Fruit fly (Drosophila melanogaster) whole organism, embryonic: ENCODE data around the gene Acat1.

Source experiments
- ATbp ChIP-seq: fragments of 200-800 bp; sonication (Bioruptor generic); optimal IDR thresholded peaks from 2 replicates; lab custom pipeline; 2017; ENCODE audit warnings: missing biosample characterization, mild to moderate bottlenecking, missing genetic modification characterization, missing genetic modification reagents
- Antp ChIP-seq: fragments of 200-800 bp; sonication (Bioruptor generic); optimal IDR thresholded peaks from 3 replicates; lab custom pipeline; 2016; ENCODE audit warnings: missing biosample characterization, missing genetic modification characterization
- CG13287 ChIP-seq: fragments of 200-800 bp; sonication (Bioruptor generic); IDR thresholded peaks from 2 replicates; pipeline ENCODE4 v1.3.6; 2022; ENCODE audit warnings: missing biosample characterization, missing genetic modification characterization; ENCODE audit not compliant: partially characterized antibody
- CG1603 ChIP-seq: fragments of 200-800 bp; sonication (Bioruptor generic); optimal IDR thresholded peaks from 2 replicates; lab custom pipeline; 2019; ENCODE audit warnings: missing biosample characterization, mild to moderate bottlenecking, missing genetic modification characterization, moderate library complexity
- CG1647 ChIP-seq: fragments of 200-800 bp; sonication (Bioruptor generic); optimal IDR thresholded peaks from 3 replicates; lab custom pipeline; 2016; ENCODE audit warnings: missing biosample characterization, missing genetic modification characterization
- CG18599 ChIP-seq: fragments of 200-800 bp; sonication (Bioruptor generic); optimal IDR thresholded peaks from 3 replicates; lab custom pipeline; 2017; ENCODE audit warnings: missing biosample characterization, missing genetic modification characterization, mild to moderate bottlenecking, moderate library complexity, missing genetic modification reagents
- CG2116 ChIP-seq: fragments of 200-800 bp; sonication (Bioruptor generic); optimal IDR thresholded peaks from 3 replicates; lab custom pipeline; 2018; ENCODE audit warnings: missing biosample characterization, mild to moderate bottlenecking, missing genetic modification characterization
- CG2120 ChIP-seq: fragments of 200-800 bp; sonication (Bioruptor generic); optimal IDR thresholded peaks from 3 replicates; lab custom pipeline; 2016; ENCODE audit warnings: missing biosample characterization, missing genetic modification characterization
- CG30431 ChIP-seq: fragments of 200-800 bp; sonication (Bioruptor generic); optimal IDR thresholded peaks from 2 replicates; lab custom pipeline; 2017; ENCODE audit warnings: missing biosample characterization, missing genetic modification characterization
- CG6272 ChIP-seq: fragments of 200-800 bp; sonication (Bioruptor generic); IDR thresholded peaks from 2 replicates; pipeline ENCODE4 v1.3.6; 2022; ENCODE audit warnings: missing biosample characterization, missing genetic modification characterization
- CG7556 ChIP-seq: fragments of 200-800 bp; sonication (Bioruptor generic); optimal IDR thresholded peaks from 2 replicates; lab custom pipeline; 2017; ENCODE audit warnings: missing biosample characterization, mild to moderate bottlenecking, missing genetic modification characterization
- CG8290 ChIP-seq, 3 experiments: fragments of 200-800 bp; sonication (Bioruptor generic); optimal IDR thresholded peaks; 2 replicates each; lab custom pipeline; 2016 to 2019; ENCODE audit warnings: missing biosample characterization in 3 of 3, missing genetic modification characterization in 3 of 3, mild to moderate bottlenecking in 2 of 3, moderate library complexity in 1 of 3
- CG8478 ChIP-seq: fragments of >200 bp; optimal IDR thresholded peaks from 2 replicates; lab custom pipeline; 2018
- CG8765 ChIP-seq: fragments of 200-800 bp; sonication (Bioruptor generic); IDR thresholded peaks from 2 replicates; pipeline ENCODE4 v1.3.6; 2022; ENCODE audit warnings: missing biosample characterization, missing genetic modification characterization
- CG8944 ChIP-seq: fragments of 200-800 bp; sonication (Bioruptor generic); optimal IDR thresholded peaks from 3 replicates; lab custom pipeline; 2016; ENCODE audit warnings: missing biosample characterization, missing genetic modification characterization
- CG9215 ChIP-seq: fragments of 200-800 bp; sonication (Bioruptor generic); IDR thresholded peaks from 2 replicates; pipeline ENCODE4 v1.3.6; 2022; ENCODE audit warnings: missing biosample characterization, missing genetic modification characterization
- CG9437 ChIP-seq: fragments of 200-800 bp; sonication (Bioruptor generic); optimal IDR thresholded peaks from 2 replicates; lab custom pipeline; 2018; ENCODE audit warnings: missing biosample characterization, mild to moderate bottlenecking, missing genetic modification characterization
- CTCF ChIP-seq: fragments of 200-800 bp; sonication (Bioruptor generic); optimal IDR thresholded peaks from 2 replicates; lab custom pipeline; 2017; ENCODE audit warnings: missing biosample characterization, mild to moderate bottlenecking, missing genetic modification characterization, moderate library complexity
- Deaf1 ChIP-seq: fragments of 200-800 bp; optimal IDR thresholded peaks from 3 replicates; lab custom pipeline; 2019; ENCODE audit warnings: missing biosample characterization, mild to moderate bottlenecking, missing genetic modification characterization, moderate library complexity
- Eip74EF ChIP-seq, 2 experiments: fragments of 200-800 bp in 1 of 2; fragments of >200 bp in 1 of 2; sonication (Bioruptor generic) in 1 of 2; optimal IDR thresholded peaks; 2 replicates each; lab custom pipeline; 2017 to 2019; ENCODE audit warnings: missing biosample characterization in 2 of 2, missing genetic modification characterization in 2 of 2, mild to moderate bottlenecking in 1 of 2, moderate library complexity in 1 of 2
- Fer1 ChIP-seq: fragments of 200-800 bp; sonication (Bioruptor generic); optimal IDR thresholded peaks from 2 replicates; lab custom pipeline; 2017; ENCODE audit warnings: missing biosample characterization, mild to moderate bottlenecking, missing genetic modification characterization
- HmgZ ChIP-seq: fragments of 200-800 bp; sonication (Bioruptor generic); optimal IDR thresholded peaks from 2 replicates; lab custom pipeline; 2018; ENCODE audit warnings: missing biosample characterization, mild to moderate bottlenecking, missing genetic modification characterization
- Hr3 ChIP-seq: fragments of 200-800 bp; sonication (Bioruptor generic); optimal IDR thresholded peaks from 3 replicates; lab custom pipeline; 2016; ENCODE audit warnings: missing biosample characterization, missing genetic modification characterization
- Oli ChIP-seq: fragments of 200-800 bp; sonication (Bioruptor generic); optimal IDR thresholded peaks from 2 replicates; lab custom pipeline; 2018; ENCODE audit warnings: missing biosample characterization, mild to moderate bottlenecking, missing genetic modification characterization, moderate library complexity
- Rfx ChIP-seq: fragments of 200-800 bp; sonication (Bioruptor generic); IDR thresholded peaks from 2 replicates; pipeline ENCODE4 v1.3.6; 2022; ENCODE audit warnings: missing biosample characterization, missing genetic modification characterization
- Side ChIP-seq: fragments of 200-800 bp; sonication (Bioruptor generic); optimal IDR thresholded peaks from 2 replicates; lab custom pipeline; 2016; ENCODE audit warnings: missing biosample characterization, missing genetic modification characterization
- Sin3A ChIP-seq: fragments of >200 bp; optimal IDR thresholded peaks from 2 replicates; lab custom pipeline; 2018
- Tbp ChIP-seq: fragments of >200 bp; optimal IDR thresholded peaks from 2 replicates; lab custom pipeline; 2018; ENCODE audit warnings: missing biosample characterization, missing genetic modification characterization
- Xrp1 ChIP-seq: fragments of 200-800 bp; sonication (Bioruptor generic); IDR thresholded peaks from 2 replicates; pipeline ENCODE4 v1.3.6; 2022; ENCODE audit warnings: missing biosample characterization, missing genetic modification characterization
- al ChIP-seq: fragments of 200-800 bp; sonication (Bioruptor generic); IDR thresholded peaks from 2 replicates; pipeline ENCODE4 v1.3.6; 2022; ENCODE audit warnings: missing biosample characterization, missing genetic modification characterization
- ase ChIP-seq: fragments of 200-800 bp; sonication (Bioruptor generic); IDR thresholded peaks from 3 replicates; pipeline ENCODE4 v1.3.6; 2022; ENCODE audit warnings: missing biosample characterization, missing genetic modification characterization
- ash1 ChIP-seq: fragments of 200-800 bp; sonication (Bioruptor generic); optimal IDR thresholded peaks from 2 replicates; lab custom pipeline; 2018; ENCODE audit warnings: missing biosample characterization, mild to moderate bottlenecking, missing genetic modification characterization
- en ChIP-seq: fragments of 200-800 bp; sonication (Bioruptor generic); optimal IDR thresholded peaks from 2 replicates; lab custom pipeline; 2016; ENCODE audit warnings: missing biosample characterization, missing genetic modification characterization
- exex ChIP-seq: fragments of 200-800 bp; sonication (Bioruptor generic); optimal IDR thresholded peaks from 4 replicates; lab custom pipeline; 2018; ENCODE audit warnings: missing biosample characterization, mild to moderate bottlenecking, missing genetic modification characterization, moderate library complexity
- hkb ChIP-seq, 2 experiments: fragments of 200-800 bp in 1 of 2; fragments of >200 bp in 1 of 2; sonication (Bioruptor generic) in 1 of 2; IDR thresholded peaks in 1 of 2; optimal IDR thresholded peaks in 1 of 2; 2 replicates each; pipeline versions ENCODE4 v1.3.6 to Lab custom; 2017 to 2022; ENCODE audit warnings: missing biosample characterization in 1 of 2, missing genetic modification characterization in 1 of 2
- jumu ChIP-seq: fragments of 200-800 bp; sonication (Bioruptor generic); optimal IDR thresholded peaks from 3 replicates; lab custom pipeline; 2016; ENCODE audit warnings: missing biosample characterization, missing genetic modification characterization
- klu ChIP-seq: fragments of 200-800 bp; sonication (Bioruptor generic); IDR thresholded peaks from 2 replicates; pipeline ENCODE4 v1.3.6; 2022; ENCODE audit warnings: missing biosample characterization, missing genetic modification characterization
- kni ChIP-seq: fragments of 200-800 bp; sonication (Bioruptor generic); optimal IDR thresholded peaks from 3 replicates; lab custom pipeline; 2017; ENCODE audit warnings: mild to moderate bottlenecking, missing biosample characterization, missing genetic modification reagents, missing genetic modification characterization
- lbe ChIP-seq: fragments of 200-800 bp; sonication (Bioruptor generic); optimal IDR thresholded peaks from 2 replicates; lab custom pipeline; 2016; ENCODE audit warnings: missing biosample characterization, mild to moderate bottlenecking, missing genetic modification characterization
- maf-S ChIP-seq: fragments of 200-800 bp; sonication (Bioruptor generic); optimal IDR thresholded peaks from 2 replicates; lab custom pipeline; 2016; ENCODE audit warnings: missing biosample characterization, missing genetic modification characterization
- nom ChIP-seq: fragments of 200-800 bp; sonication (Bioruptor generic); optimal IDR thresholded peaks from 2 replicates; lab custom pipeline; 2017; ENCODE audit warnings: missing biosample characterization, missing genetic modification characterization, mild to moderate bottlenecking, moderate library complexity, missing genetic modification reagents
- org-1 ChIP-seq: fragments of 200-800 bp; sonication (Bioruptor generic); optimal IDR thresholded peaks from 2 replicates; lab custom pipeline; 2017; ENCODE audit warnings: missing biosample characterization, missing genetic modification characterization
- seq ChIP-seq: fragments of 200-800 bp; sonication (Bioruptor generic); IDR thresholded peaks from 2 replicates; pipeline ENCODE4 v1.3.6; 2022; ENCODE audit warnings: missing biosample characterization, missing genetic modification characterization
- sna ChIP-seq: fragments of 200-800 bp; sonication (Bioruptor generic); IDR thresholded peaks from 2 replicates; pipeline ENCODE4 v1.3.6; 2022; ENCODE audit warnings: missing biosample characterization, missing genetic modification characterization; ENCODE audit not compliant: partially characterized antibody
- so ChIP-seq: fragments of 200-800 bp; sonication (Bioruptor generic); IDR thresholded peaks from 3 replicates; pipeline ENCODE4 v1.3.6; 2022; ENCODE audit warnings: missing biosample characterization, missing genetic modification characterization
- sob ChIP-seq: fragments of 200-800 bp; sonication (Bioruptor generic); IDR thresholded peaks from 2 replicates; pipeline ENCODE4 v1.3.6; 2022; ENCODE audit warnings: missing biosample characterization, missing genetic modification characterization
- tgo ChIP-seq: fragments of 200-800 bp; sonication (Bioruptor generic); IDR thresholded peaks from 3 replicates; pipeline ENCODE4 v1.3.6; 2022; ENCODE audit warnings: missing biosample characterization, missing genetic modification characterization
- trem ChIP-seq: fragments of 200-800 bp; optimal IDR thresholded peaks from 3 replicates; lab custom pipeline; 2019; ENCODE audit warnings: missing biosample characterization, mild to moderate bottlenecking, missing genetic modification characterization, moderate library complexity
- wek ChIP-seq: fragments of 200-800 bp; sonication (Bioruptor generic); optimal IDR thresholded peaks from 3 replicates; lab custom pipeline; 2018; ENCODE audit warnings: missing biosample characterization, mild to moderate bottlenecking, missing genetic modification characterization, moderate library complexity
- zen2 ChIP-seq: fragments of 200-800 bp; sonication (Bioruptor generic); IDR thresholded peaks from 3 replicates; pipeline ENCODE4 v1.3.6; 2022; ENCODE audit warnings: missing biosample characterization, missing genetic modification characterization; ENCODE audit not compliant: partially characterized antibody

Acat1 gene

dm6 chrX:7888386-7889024 lies at the start of gene Acat1 (continued):
- peak; percentile 35 for TF ChIP-seq Hr3
- peak; percentile 74 for TF ChIP-seq CG18599 (GFP tag; lab: Kevin White, UChicago)
- no peak for TF ChIP-seq CG6272 (GFP tag; lab: Robert Waterston, UW)
- peak; percentile 7; the same call in 1 of the 2 replicates for TF ChIP-seq al (GFP tag; lab: Robert Waterston, UW)
- TF ChIP-seq klu (GFP tag; lab: Robert Waterston, UW), result peak; percentile 32; the same call in 1 of the 2 replicates
- TF ChIP-seq Tbp, result no peak
- no peak for TF ChIP-seq CG8765 (GFP tag; lab: Robert Waterston, UW)
- TF ChIP-seq org-1 (GFP tag; lab: Kevin White, UChicago), result no peak
- TF ChIP-seq hkb (optimal IDR thresholded peaks at IDR 0.05; lab: Kevin White, UChicago), result no peak
- TF ChIP-seq hkb (GFP tag; IDR thresholded peaks at IDR 0.05; lab: Robert Waterston, UW), result peak; percentile 80
- 0 out of 3 replicates have a peak, but pooled peaks have one; percentile 12 for TF ChIP-seq so (GFP tag; lab: Robert Waterston, UW)
- TF ChIP-seq ash1 (GFP tag; lab: Kevin White, UChicago), result no peak
- TF ChIP-seq Oli (tag; lab: Kevin White, UChicago), result peak; percentile 5
- no peak for TF ChIP-seq CTCF (GFP tag; lab: Kevin White, UChicago)
- peak; percentile 53; the same call in 1 of the 2 replicates for TF ChIP-seq sob (GFP tag; lab: Robert Waterston, UW)
- TF ChIP-seq exex (tag; lab: Kevin White, UChicago), result peak; percentile 12
- TF ChIP-seq CG2116 (GFP tag; lab: Kevin White, UChicago), result peak; percentile 73
- peak; percentile 80 for TF ChIP-seq CG2120 (GFP tag; lab: Kevin White, UChicago)
- no peak for TF ChIP-seq CG1603 (tag; lab: Kevin White, UChicago)
- no peak for TF ChIP-seq CG8944 (GFP tag; lab: Kevin White, UChicago)
- no peak for TF ChIP-seq seq (GFP tag; lab: Robert Waterston, UW)
- 0 out of 2 replicates have a peak, but pooled peaks have one; percentile 29 for TF ChIP-seq sna (GFP tag; lab: Robert Waterston, UW)
- no peak for TF ChIP-seq Sin3A (lab: Kevin White, UChicago)
- TF ChIP-seq en (GFP tag; lab: Kevin White, UChicago), result peak; percentile 18
- no peak for TF ChIP-seq Eip74EF (GFP tag; optimal IDR thresholded peaks at IDR 0.05; lab: Kevin White, UChicago)
- TF ChIP-seq Side (GFP tag; lab: Kevin White, UChicago), result peak; percentile 33
- peak; percentile 72 for TF ChIP-seq Rfx (GFP tag; lab: Robert Waterston, UW)
- TF ChIP-seq CG8290 (GFP tag; optimal IDR thresholded peaks at IDR 0.05; lab: Kevin White, UChicago), result no peak
- no peak for TF ChIP-seq CG8290 (tag; optimal IDR thresholded peaks at IDR 0.05; lab: Kevin White, UChicago)
- no peak for TF ChIP-seq Deaf1 (tag; lab: Kevin White, UChicago)
- no peak for TF ChIP-seq Fer1 (GFP tag; lab: Kevin White, UChicago)
- TF ChIP-seq ATbp (GFP tag; lab: Kevin White, UChicago), result no peak
- TF ChIP-seq CG13287, result peak; percentile 62
- TF ChIP-seq Xrp1 (GFP tag; lab: Robert Waterston, UW), result peak; percentile 83
- TF ChIP-seq zen2 (GFP tag; lab: Robert Waterston, UW), result no peak
- no peak for TF ChIP-seq kni (GFP tag; lab: Kevin White, UChicago)
- TF ChIP-seq HmgZ, result peak; percentile 34
- no peak for TF ChIP-seq CG30431 (GFP tag; lab: Kevin White, UChicago)
- TF ChIP-seq CG9437, result peak; percentile 47
- TF ChIP-seq nom (GFP tag; lab: Kevin White, UChicago), result peak; percentile 19
- peak; percentile 46 for TF ChIP-seq jumu (GFP tag; lab: Kevin White, UChicago)
- peak; percentile 58 for TF ChIP-seq CG7556 (GFP tag; lab: Kevin White, UChicago)
- TF ChIP-seq ase, result no peak
- peak; percentile 5 for TF ChIP-seq Antp
- TF ChIP-seq maf-S (GFP tag; lab: Kevin White, UChicago), result peak; percentile 2
- TF ChIP-seq tgo (GFP tag; lab: Robert Waterston, UW), result peak; percentile 51
- TF ChIP-seq trem, result peak; percentile 52
- no peak for TF ChIP-seq CG1647 (GFP tag; lab: Kevin White, UChicago)
- TF ChIP-seq CG8478 (lab: Kevin White, UChicago), result no peak
- TF ChIP-seq CG9215, result 0 out of 2 replicates have a peak, but pooled peaks have one; percentile 13
- peak; percentile 81 for TF ChIP-seq lbe
- TF ChIP-seq wek, result no peak
